Worm (Caenorhabditis elegans) whole organism, early embryonic: Measurements from ENCODE around the gene prp-19.

ENCODE experiments used
- B0310.2 ChIP-seq: sonication (generic microtip); optimal IDR thresholded peaks from 2 replicates; lab custom pipeline; 2016; ENCODE audit warnings: mild to moderate bottlenecking, missing genetic modification characterization, missing compliant biosample characterization
- F13C5.2 ChIP-seq: sonication (generic microtip); optimal IDR thresholded peaks from 2 replicates; lab custom pipeline; 2017; ENCODE audit warnings: mild to moderate bottlenecking, missing genetic modification characterization, inconsistent platforms, missing compliant biosample characterization
- aly-1 ChIP-seq: sonication (generic microtip); optimal IDR thresholded peaks from 2 replicates; lab custom pipeline; 2016; ENCODE audit warnings: missing genetic modification characterization, missing compliant biosample characterization
- ama-1 ChIP-seq: fragments of 150-350 bp; optimal IDR thresholded peaks from 2 replicates; lab custom pipeline; 2014
- ceh-13 ChIP-seq: fragments of 200-800 bp; sonication (Bioruptor generic); optimal IDR thresholded peaks from 2 replicates; lab custom pipeline; 2018; ENCODE audit warnings: mild to moderate bottlenecking, missing genetic modification characterization, missing compliant biosample characterization
- ceh-36 ChIP-seq: sonication (generic microtip); optimal IDR thresholded peaks from 2 replicates; lab custom pipeline; 2016; ENCODE audit warnings: missing genetic modification characterization, inconsistent platforms, missing compliant biosample characterization
- ets-7 ChIP-seq: sonication (generic microtip); optimal IDR thresholded peaks from 2 replicates; lab custom pipeline; 2016; ENCODE audit warnings: missing genotype, missing genetic modification characterization, missing compliant biosample characterization
- flt-1 ChIP-seq: fragments of 200-800 bp; sonication (Bioruptor generic); IDR thresholded peaks from 2 replicates; pipeline ENCODE4 v1.3.6; 2022; ENCODE audit warnings: missing genetic modification characterization, missing compliant biosample characterization
- hmbx-1 ChIP-seq: sonication (generic microtip); optimal IDR thresholded peaks from 2 replicates; lab custom pipeline; 2016; ENCODE audit warnings: mild to moderate bottlenecking, missing genetic modification characterization, missing compliant biosample characterization
- hmg-4 ChIP-seq: fragments of 200-800 bp; sonication (Bioruptor generic); optimal IDR thresholded peaks from 2 replicates; lab custom pipeline; 2018; ENCODE audit warnings: mild to moderate bottlenecking, missing genetic modification characterization, missing compliant biosample characterization
- hnd-1 ChIP-seq: sonication (generic microtip); optimal IDR thresholded peaks from 2 replicates; lab custom pipeline; 2016; ENCODE audit warnings: missing genetic modification characterization, missing compliant biosample characterization
- pes-1 ChIP-seq: fragments of 200-800 bp; sonication (Bioruptor generic); IDR thresholded peaks from 2 replicates; pipeline ENCODE4 v1.3.6; 2022; ENCODE audit warnings: missing genetic modification reagents, missing genetic modification characterization, missing compliant biosample characterization
- scrt-1 ChIP-seq: fragments of 200-800 bp; sonication (Bioruptor generic); IDR thresholded peaks from 2 replicates; pipeline ENCODE4 v1.3.6; 2022; ENCODE audit warnings: missing genetic modification characterization, missing compliant biosample characterization
- sea-1 ChIP-seq: fragments of 200-800 bp; sonication (Bioruptor generic); conservative IDR thresholded peaks from 2 replicates; pipeline ENCODE4 v1.3.6; 2022; ENCODE audit warnings: missing genetic modification characterization, missing compliant biosample characterization
- tbx-11 ChIP-seq: fragments of 200-800 bp; sonication (Bioruptor generic); IDR thresholded peaks from 2 replicates; pipeline ENCODE4 v1.3.6; 2022; ENCODE audit warnings: missing genetic modification characterization, missing compliant biosample characterization
- tbx-37 ChIP-seq: fragments of 200-800 bp; sonication (Bioruptor generic); conservative IDR thresholded peaks from 2 replicates; pipeline ENCODE4 v1.3.6; 2022; ENCODE audit warnings: missing genetic modification reagents, missing genetic modification characterization, missing compliant biosample characterization
- tra-4 ChIP-seq: sonication (generic microtip); optimal IDR thresholded peaks from 2 replicates; lab custom pipeline; 2017; ENCODE audit warnings: missing genetic modification characterization, missing compliant biosample characterization

prp-19 gene

DNA sequence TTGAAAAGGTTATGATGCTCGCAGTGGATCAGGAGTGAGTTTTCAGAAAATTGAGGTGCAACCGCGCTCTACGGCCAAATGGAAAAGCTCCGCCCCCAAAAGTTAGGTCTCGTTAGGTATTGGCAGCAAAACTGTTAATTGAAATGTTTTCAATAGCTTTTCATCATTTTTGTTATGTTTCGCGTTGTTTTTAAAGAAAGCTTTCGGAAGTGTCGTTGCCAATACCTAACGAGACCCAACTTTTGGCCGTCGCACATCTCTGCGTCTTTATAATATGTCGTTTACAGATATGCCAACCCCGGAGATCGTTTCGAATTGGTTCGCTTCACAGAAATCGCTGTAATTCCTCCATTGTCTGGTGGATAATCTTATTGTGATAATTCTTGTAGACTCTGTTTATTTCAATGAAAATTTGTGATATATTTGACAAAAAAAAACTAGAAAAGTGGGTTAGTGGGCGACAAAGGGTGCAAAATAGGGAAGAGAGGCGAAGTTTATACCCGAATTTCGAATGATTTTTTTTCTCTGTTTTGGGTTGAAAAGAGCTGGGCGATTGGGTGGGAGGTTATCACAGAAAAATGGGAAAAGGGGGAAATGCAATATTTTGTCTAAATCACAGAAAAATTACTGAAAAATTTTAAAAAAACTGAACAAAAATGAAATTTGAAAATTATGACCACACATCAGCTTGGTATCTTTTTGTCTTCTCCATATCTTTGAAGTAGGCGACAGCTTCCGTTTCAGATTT lies 24.6 kb upstream of the prp-19 start:
- TF ChIP-seq tbx-37 (no peak), hmg-4 (GFP tag; lab: Kevin White, UChicago) (no peak), tbx-11 (no peak), tra-4 (tag; lab: Kevin White, UChicago) (no peak), flt-1 (GFP tag; lab: Robert Waterston, UW) (no peak), F13C5.2 (tag; lab: Kevin White, UChicago) (no peak), aly-1 (tag; lab: Kevin White, UChicago) (no peak), hnd-1 (tag; lab: Kevin White, UChicago) (no peak), hmbx-1 (tag; lab: Kevin White, UChicago) (no peak), B0310.2 (tag; lab: Kevin White, UChicago) (no peak), sea-1 (no peak), ama-1 (no peak), scrt-1 (GFP tag; lab: Robert Waterston, UW) (no peak), ceh-13 (GFP tag; lab: Kevin White, UChicago) (no peak), pes-1 (GFP tag; lab: Robert Waterston, UW) (no peak), ets-7 (tag; lab: Kevin White, UChicago) (no peak), ceh-36 (tag; lab: Kevin White, UChicago) (no peak)

DNA sequence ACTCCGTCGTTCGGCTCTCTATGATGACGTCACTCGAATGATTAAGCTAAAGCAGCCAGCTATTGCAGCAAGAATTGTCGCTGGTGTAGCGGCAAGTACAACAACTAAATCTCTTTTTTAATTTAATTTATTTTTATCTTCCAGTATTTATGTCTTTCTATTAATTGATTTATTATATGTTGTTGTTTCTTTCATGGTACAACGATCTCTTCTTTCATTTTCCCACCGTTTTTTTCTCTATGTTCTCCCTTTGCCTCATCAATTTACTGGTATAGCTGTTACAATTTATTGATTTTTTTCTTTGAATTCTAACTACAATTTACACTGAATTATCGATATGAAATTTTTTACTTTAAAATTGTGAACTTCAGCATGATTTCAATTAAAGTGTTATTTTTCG lies 23.8 kb upstream of the prp-19 start, which contains the start of gene moc-6:
Gene moc-6 (plus strand): TSS at position 301 of the 400 bp plus-strand sequence.
- TF ChIP-seq ets-7 (tag; lab: Kevin White, UChicago) (no peak), B0310.2 (tag; lab: Kevin White, UChicago) (no peak), tbx-37 (no peak), tra-4 (tag; lab: Kevin White, UChicago) (no peak), tbx-11 (no peak), ceh-36 (tag; lab: Kevin White, UChicago) (no peak), sea-1 (no peak), pes-1 (GFP tag; lab: Robert Waterston, UW) (no peak), aly-1 (tag; lab: Kevin White, UChicago) (no peak), hmg-4 (GFP tag; lab: Kevin White, UChicago) (no peak), ama-1 (no peak), F13C5.2 (tag; lab: Kevin White, UChicago) (no peak), scrt-1 (GFP tag; lab: Robert Waterston, UW) (no peak), hmbx-1 (tag; lab: Kevin White, UChicago) (no peak), flt-1 (GFP tag; lab: Robert Waterston, UW) (no peak), ceh-13 (GFP tag; lab: Kevin White, UChicago) (no peak), hnd-1 (tag; lab: Kevin White, UChicago) (no peak)

DNA sequence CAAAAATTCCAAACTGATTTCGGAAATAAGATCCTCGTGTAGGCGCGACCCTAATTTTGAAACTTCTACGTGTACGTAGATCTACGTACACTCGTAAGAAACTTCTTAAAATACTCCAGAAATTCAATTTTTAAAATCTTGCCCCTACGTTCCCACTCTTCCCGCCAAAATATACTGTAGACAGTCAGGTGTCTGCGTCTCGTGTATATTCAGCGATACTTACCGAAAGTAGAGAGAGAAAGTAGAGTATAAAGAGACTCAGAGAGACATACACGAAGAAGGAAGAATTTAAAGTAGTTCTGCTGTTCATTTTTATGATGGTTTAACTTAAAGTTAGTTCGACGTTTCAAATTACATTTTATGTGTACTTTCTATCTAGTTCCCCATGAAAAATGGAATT lies 21.4 kb upstream of the prp-19 start:
- TF ChIP-seq B0310.2 (tag; lab: Kevin White, UChicago): no peak
- TF ChIP-seq tbx-37: no peak
- TF ChIP-seq ets-7 (tag; lab: Kevin White, UChicago): no peak
- TF ChIP-seq tbx-11: no peak
- no peak for TF ChIP-seq tra-4 (tag; lab: Kevin White, UChicago)
- TF ChIP-seq pes-1 (GFP tag; lab: Robert Waterston, UW): no peak
- no peak for TF ChIP-seq ceh-36 (tag; lab: Kevin White, UChicago)
- TF ChIP-seq flt-1 (GFP tag; lab: Robert Waterston, UW): no peak
- no peak for TF ChIP-seq scrt-1 (GFP tag; lab: Robert Waterston, UW)
- TF ChIP-seq F13C5.2 (tag; lab: Kevin White, UChicago): no peak
- TF ChIP-seq hmbx-1 (tag; lab: Kevin White, UChicago): no peak

DNA sequence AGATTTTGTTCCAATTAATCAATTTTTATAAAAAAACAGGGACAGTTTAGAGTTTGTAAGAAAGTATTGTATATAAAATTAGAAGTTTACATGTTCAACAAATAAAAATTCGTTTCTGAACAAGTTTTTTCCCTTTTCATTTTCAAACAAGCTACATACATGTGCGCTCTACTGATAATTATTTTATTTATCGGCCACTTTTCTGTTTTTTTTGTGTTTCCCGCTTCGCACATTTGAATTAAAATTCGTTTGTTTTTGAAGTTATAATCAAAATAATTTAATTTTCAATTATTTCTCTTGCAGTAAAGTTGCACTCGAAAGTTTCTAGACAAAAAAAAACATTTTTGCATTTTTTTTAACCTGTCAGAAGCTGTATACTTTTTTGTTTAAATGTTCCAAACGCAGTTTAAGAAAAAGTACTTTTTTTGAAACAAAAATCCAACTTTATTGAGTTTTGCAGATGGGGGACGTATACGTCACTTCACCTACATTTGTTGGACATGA lies 18.9 kb upstream of the prp-19 start, which contains the start of gene hira-1:
Gene hira-1 (plus strand): TSS at position 454 of the 504 bp plus-strand sequence.
- TF ChIP-seq aly-1 (tag; lab: Kevin White, UChicago) (no peak), hmbx-1 (tag; lab: Kevin White, UChicago) (no peak), ceh-36 (tag; lab: Kevin White, UChicago) (no peak), B0310.2 (tag; lab: Kevin White, UChicago) (no peak), flt-1 (GFP tag; lab: Robert Waterston, UW) (no peak), tra-4 (tag; lab: Kevin White, UChicago) (no peak)

- TF ChIP-seq hmg-4 (GFP tag; lab: Kevin White, UChicago): no peak
- TF ChIP-seq ceh-36 (tag; lab: Kevin White, UChicago): no peak
- TF ChIP-seq B0310.2 (tag; lab: Kevin White, UChicago): no peak
These were observed 18.3 kb upstream of the prp-19 start for ce11 chrIII:5190179-5190578.

ce11 chrIII:5188426-5188825 lies 16.6 kb upstream of the prp-19 start, which contains the start of gene K10D2.8:
Gene K10D2.8, plus strand, starts transcription at chrIII:5188726.
- TF ChIP-seq tbx-37: no peak
- TF ChIP-seq ceh-36 (tag; lab: Kevin White, UChicago): no peak
- no peak for TF ChIP-seq hmbx-1 (tag; lab: Kevin White, UChicago)
- no peak for TF ChIP-seq tbx-11
- TF ChIP-seq B0310.2 (tag; lab: Kevin White, UChicago): no peak
- TF ChIP-seq scrt-1 (GFP tag; lab: Robert Waterston, UW): no peak
- no peak for TF ChIP-seq aly-1 (tag; lab: Kevin White, UChicago)
- no peak for TF ChIP-seq flt-1 (GFP tag; lab: Robert Waterston, UW)
- TF ChIP-seq hmg-4 (GFP tag; lab: Kevin White, UChicago): no peak
- TF ChIP-seq ets-7 (tag; lab: Kevin White, UChicago): no peak
- no peak for TF ChIP-seq pes-1 (GFP tag; lab: Robert Waterston, UW)
- TF ChIP-seq ama-1: no peak
- no peak for TF ChIP-seq hnd-1 (tag; lab: Kevin White, UChicago)
- TF ChIP-seq sea-1: no peak
- TF ChIP-seq ceh-13 (GFP tag; lab: Kevin White, UChicago): no peak
- TF ChIP-seq tra-4 (tag; lab: Kevin White, UChicago): no peak
- TF ChIP-seq F13C5.2 (tag; lab: Kevin White, UChicago): no peak
